Fruit fly (Drosophila melanogaster): ENCODE results near the gene GC.

- no peak for TF ChIP-seq insv (optimal IDR thresholded peaks at IDR 0.05)
- no peak for TF ChIP-seq h (optimal IDR thresholded peaks at IDR 0.05)
- no peak for TF ChIP-seq ttk (optimal IDR thresholded peaks at IDR 0.05)
- TF ChIP-seq psq (optimal IDR thresholded peaks at IDR 0.05): no peak
- no peak for TF ChIP-seq Sin3A (optimal IDR thresholded peaks at IDR 0.05)
- no peak for TF ChIP-seq Myc (optimal IDR thresholded peaks at IDR 0.05)
Measured at dm6 chr3L:1578391-1578948, 50.6 kb downstream of the GC start.

Measured in Kc167 (cell line).